Worm (Caenorhabditis elegans): Measurements from ENCODE around the gene col-143.

- no peak for TF ChIP-seq mep-1 (tag; optimal IDR thresholded peaks at IDR 0.05)
- no peak for TF ChIP-seq lin-13 (GFP tag; optimal IDR thresholded peaks at IDR 0.05)
- no peak for TF ChIP-seq lsy-2 (tag; optimal IDR thresholded peaks at IDR 0.05)
- TF ChIP-seq fos-1 (tag; optimal IDR thresholded peaks at IDR 0.05): no peak
- TF ChIP-seq nhr-237 (tag; optimal IDR thresholded peaks at IDR 0.05): no peak
- TF ChIP-seq mdl-1 (tag; optimal IDR thresholded peaks at IDR 0.05): no peak
- no peak for TF ChIP-seq unc-130 (tag; optimal IDR thresholded peaks at IDR 0.05)
- TF ChIP-seq ama-1 (optimal IDR thresholded peaks at IDR 0.05): no peak
- TF ChIP-seq elt-3 (tag; optimal IDR thresholded peaks at IDR 0.05): no peak
- no peak for TF ChIP-seq irx-1 (tag; optimal IDR thresholded peaks at IDR 0.05)
- TF ChIP-seq unc-62 (GFP tag; optimal IDR thresholded peaks at IDR 0.05): no peak
- TF ChIP-seq sox-4 (tag; optimal IDR thresholded peaks at IDR 0.05): no peak
Observed at ce11 chrV:6836036-6836435, 601 bp downstream of the col-143 start.
